Worm (Caenorhabditis elegans): Measurements from ENCODE around the gene Y40B10A.11.

ce11 chrV:2067985-2068499 is 16.6 kb upstream of the Y40B10A.11 start, which contains the start of gene lbp-9:
- no peak for TF ChIP-seq nhr-11 (tag; optimal IDR thresholded peaks at IDR 0.05)
- TF ChIP-seq lin-11 (tag; optimal IDR thresholded peaks at IDR 0.05) = no peak
- TF ChIP-seq ZK546.5 (tag; optimal IDR thresholded peaks at IDR 0.05) = no peak
- no peak for TF ChIP-seq nhr-10 (tag; optimal IDR thresholded peaks at IDR 0.05)

Measured in whole organism, L2 larva.